Worm (Caenorhabditis elegans) whole organism, L1 larva: ENCODE data around the gene F19C6.3.

ENCODE experiments used
- C34B4.2 ChIP-seq: sonication (generic microtip); optimal IDR thresholded peaks from 2 replicates; lab custom pipeline; 2017; ENCODE audit warnings: mild to moderate bottlenecking, missing genetic modification characterization, missing compliant biosample characterization
- F16B12.6 ChIP-seq: fragments of 150-350 bp; optimal IDR thresholded peaks from 2 replicates; lab custom pipeline; 2014; ENCODE audit warnings: missing biosample characterization, missing genetic modification characterization
- Y116A8C.19 ChIP-seq: sonication (generic microtip); optimal IDR thresholded peaks from 2 replicates; lab custom pipeline; 2016; ENCODE audit warnings: missing compliant biosample characterization, missing genetic modification characterization, borderline replicate concordance
- blmp-1 ChIP-seq: fragments of 150-350 bp; optimal IDR thresholded peaks from 2 replicates; lab custom pipeline; 2014; ENCODE audit warnings: missing biosample characterization, missing genetic modification characterization
- ceh-90 ChIP-seq: sonication (generic microtip); optimal IDR thresholded peaks from 2 replicates; lab custom pipeline; 2016; ENCODE audit warnings: missing genetic modification characterization, missing compliant biosample characterization
- dsc-1 ChIP-seq: sonication (generic microtip); optimal IDR thresholded peaks from 2 replicates; lab custom pipeline; 2016; ENCODE audit warnings: mild to moderate bottlenecking, missing genetic modification characterization, missing compliant biosample characterization
- efl-1 ChIP-seq, 4 experiments: fragments of 150-350 bp; optimal IDR thresholded peaks in 3 of 4; peaks in 1 of 4; 1 replicate in 1 of 4; 2 replicates in 3 of 4; lab custom pipeline; 2014; ENCODE audit warnings: missing biosample characterization in 2 of 4, missing genetic modification characterization in 2 of 4, missing genetic modification reagents in 2 of 4
- egl-13 ChIP-seq: sonication (generic microtip); optimal IDR thresholded peaks from 2 replicates; lab custom pipeline; 2016; ENCODE audit warnings: missing genotype, missing genetic modification reagents, missing genetic modification characterization, missing compliant biosample characterization
- elt-2 ChIP-seq: sonication (generic microtip); optimal IDR thresholded peaks from 2 replicates; lab custom pipeline; 2016; ENCODE audit warnings: missing genetic modification characterization, mild to moderate bottlenecking, inconsistent platforms, missing compliant biosample characterization, missing genetic modification reagents
- elt-3 ChIP-seq, 6 experiments: fragments of 150-350 bp in 1 of 6; sonication (generic microtip); optimal IDR thresholded peaks; 2 replicates each; lab custom pipeline; 2017 to 2018; ENCODE audit warnings: missing biosample characterization in 6 of 6, missing genetic modification characterization in 6 of 6, inconsistent platforms in 1 of 6
- fkh-4 ChIP-seq: sonication (generic microtip); optimal IDR thresholded peaks from 2 replicates; lab custom pipeline; 2016; ENCODE audit warnings: missing compliant biosample characterization, missing genetic modification characterization, borderline replicate concordance
- fkh-8 ChIP-seq: sonication (generic microtip); optimal IDR thresholded peaks from 2 replicates; lab custom pipeline; 2016; ENCODE audit warnings: mild to moderate bottlenecking, missing genetic modification characterization, missing compliant biosample characterization
- fos-1 ChIP-seq: fragments of 150-350 bp; optimal IDR thresholded peaks from 2 replicates; lab custom pipeline; 2014; ENCODE audit warnings: missing biosample characterization, missing genetic modification characterization
- irx-1 ChIP-seq: sonication (generic microtip); optimal IDR thresholded peaks from 2 replicates; lab custom pipeline; 2016; ENCODE audit warnings: missing genetic modification characterization, missing compliant biosample characterization
- lin-13 ChIP-seq: fragments of 150-350 bp; optimal IDR thresholded peaks from 2 replicates; lab custom pipeline; 2014; ENCODE audit warnings: missing biosample characterization, missing genetic modification reagents, missing genetic modification characterization
- lin-14 ChIP-seq: fragments of 200-800 bp; sonication (Bioruptor generic); optimal IDR thresholded peaks from 2 replicates; lab custom pipeline; 2018; ENCODE audit warnings: mild to moderate bottlenecking, missing genetic modification characterization, moderate library complexity, missing compliant biosample characterization
- lin-35 ChIP-seq, 2 experiments: fragments of 150-350 bp; optimal IDR thresholded peaks; 2 replicates each; lab custom pipeline; 2014; ENCODE audit warnings: missing biosample characterization in 2 of 2, missing genetic modification characterization in 2 of 2, missing genetic modification reagents in 2 of 2
- lin-39 ChIP-seq: fragments of 150-350 bp; optimal IDR thresholded peaks from 2 replicates; lab custom pipeline; 2014; ENCODE audit warnings: missing biosample characterization, missing genetic modification reagents, missing genetic modification characterization
- lir-3 ChIP-seq: sonication (generic microtip); optimal IDR thresholded peaks from 2 replicates; lab custom pipeline; 2016; ENCODE audit warnings: mild to moderate bottlenecking, missing genetic modification characterization, moderate library complexity, missing compliant biosample characterization; ENCODE audit not compliant: poor library complexity
- mab-9 ChIP-seq: fragments of 200-800 bp; sonication (Bioruptor generic); IDR thresholded peaks from 2 replicates; pipeline ENCODE4 v1.3.6; 2022; ENCODE audit warnings: missing genetic modification reagents, missing genetic modification characterization, missing compliant biosample characterization
- mdl-1 ChIP-seq, 2 experiments: fragments of 150-350 bp; optimal IDR thresholded peaks; 2 replicates each; lab custom pipeline; 2014 to 2017; ENCODE audit warnings: missing biosample characterization in 2 of 2, missing genetic modification characterization in 2 of 2, inconsistent platforms in 1 of 2
- nhr-20 ChIP-seq: sonication (generic microtip); optimal IDR thresholded peaks from 2 replicates; lab custom pipeline; 2016; ENCODE audit warnings: mild to moderate bottlenecking, missing genetic modification characterization, missing compliant biosample characterization
- nhr-71 ChIP-seq: sonication (generic microtip); optimal IDR thresholded peaks from 2 replicates; lab custom pipeline; 2016; ENCODE audit warnings: mild to moderate bottlenecking, missing genetic modification characterization, moderate library complexity, missing compliant biosample characterization
- nhr-84 ChIP-seq: sonication (generic microtip); optimal IDR thresholded peaks from 2 replicates; lab custom pipeline; 2017; ENCODE audit warnings: missing biosample characterization, missing genetic modification characterization
- nhr-85 ChIP-seq: sonication (generic microtip); peaks from one replicate; lab custom pipeline; 2016; ENCODE audit warnings: missing genetic modification characterization, inconsistent platforms, missing compliant biosample characterization
- skn-1 ChIP-seq: fragments of 150-350 bp; optimal IDR thresholded peaks from 2 replicates; lab custom pipeline; 2014; ENCODE audit warnings: missing biosample characterization, missing genetic modification characterization
- snpc-4 ChIP-seq: fragments of 150-350 bp; optimal IDR thresholded peaks from 2 replicates; lab custom pipeline; 2014; ENCODE audit warnings: missing biosample characterization, missing genetic modification characterization
- snu-23 ChIP-seq: sonication (generic microtip); optimal IDR thresholded peaks from 2 replicates; lab custom pipeline; 2016; ENCODE audit warnings: missing genetic modification characterization, missing compliant biosample characterization
- sox-4 ChIP-seq: sonication (generic microtip); optimal IDR thresholded peaks from 2 replicates; lab custom pipeline; 2016; ENCODE audit warnings: missing genetic modification characterization, missing compliant biosample characterization
- sup-37 ChIP-seq: fragments of 200-800 bp; sonication (Bioruptor generic); optimal IDR thresholded peaks from 2 replicates; lab custom pipeline; 2018; ENCODE audit warnings: mild to moderate bottlenecking, missing genetic modification characterization, missing compliant biosample characterization
- swsn-7 ChIP-seq: sonication (generic microtip); optimal IDR thresholded peaks from 2 replicates; lab custom pipeline; 2016; ENCODE audit warnings: missing genetic modification characterization, missing compliant biosample characterization
- tbx-2 ChIP-seq: sonication (generic microtip); optimal IDR thresholded peaks from 2 replicates; lab custom pipeline; 2016; ENCODE audit warnings: missing genetic modification characterization, missing compliant biosample characterization
- tlp-1 ChIP-seq: fragments of 150-350 bp; optimal IDR thresholded peaks from 2 replicates; lab custom pipeline; 2014; ENCODE audit warnings: missing biosample characterization, missing genetic modification characterization
- unc-30 ChIP-seq: sonication (generic microtip); optimal IDR thresholded peaks from 2 replicates; lab custom pipeline; 2017; ENCODE audit warnings: missing biosample characterization, missing genetic modification characterization
- unc-62 ChIP-seq: fragments of 150-350 bp; optimal IDR thresholded peaks from 2 replicates; lab custom pipeline; 2014; ENCODE audit warnings: missing biosample characterization, missing genetic modification reagents, missing genetic modification characterization
- vab-15 ChIP-seq: sonication (generic microtip); optimal IDR thresholded peaks from 2 replicates; lab custom pipeline; 2017; ENCODE audit warnings: missing genotype, mild to moderate bottlenecking, missing genetic modification characterization, missing compliant biosample characterization
- xbp-1 ChIP-seq: sonication (generic microtip); optimal IDR thresholded peaks from 2 replicates; lab custom pipeline; 2016; ENCODE audit warnings: missing genetic modification characterization, missing compliant biosample characterization

F19C6.3 gene

DNA sequence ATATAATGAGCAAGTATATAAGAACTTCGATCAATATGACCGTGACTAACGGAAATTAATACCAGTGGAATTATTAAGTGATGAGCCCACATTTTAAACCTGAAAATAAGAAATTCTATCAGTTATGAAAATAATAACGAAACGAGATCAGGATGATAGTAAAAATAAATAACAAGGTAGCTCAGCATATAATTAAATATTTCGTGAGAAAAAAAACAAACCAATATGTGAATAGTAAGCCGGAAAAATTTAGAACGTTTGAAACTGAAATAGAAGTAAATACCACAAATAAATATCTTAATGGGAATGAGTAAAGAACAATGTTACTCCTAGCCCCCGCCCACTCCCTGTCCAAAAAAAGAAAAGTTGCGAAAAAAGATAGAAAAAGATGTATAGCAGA lies at the start of gene F19C6.3:
TSS of gene F19C6.3 (minus strand) at position 101 of the 400 bp plus-strand sequence.
- TF ChIP-seq swsn-7 (tag; lab: Kevin White, UChicago) (no peak), tlp-1 (tag; lab: Kevin White, UChicago) (no peak), lin-39 (no peak), nhr-71 (tag; lab: Kevin White, UChicago) (no peak), efl-1 (optimal IDR thresholded peaks at IDR 0.05; lab: Kevin White, UChicago) (no peak), efl-1 (GFP tag; optimal IDR thresholded peaks at IDR 0.05 in 1 of 2; lab: Kevin White, UChicago) (peak in 1 of 2 experiments; percentile 19)

DNA sequence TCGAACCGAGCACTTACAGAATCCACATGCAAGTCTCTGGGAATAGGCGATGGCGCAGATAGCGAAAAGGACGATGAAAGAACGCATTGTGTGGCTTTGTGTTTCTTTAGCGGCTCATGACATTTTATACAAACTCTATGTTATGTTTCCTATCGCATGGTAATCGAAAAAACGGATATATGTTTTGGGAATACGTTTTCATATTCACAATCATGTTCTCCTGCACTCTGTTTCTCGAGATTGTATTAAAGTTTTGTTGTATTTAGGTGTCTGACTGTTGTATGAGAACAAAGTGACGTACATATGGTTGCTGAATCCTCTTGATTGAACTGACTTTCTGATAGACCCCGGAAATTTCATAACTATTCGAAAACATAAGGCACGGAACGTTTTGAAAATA lies 49.8 kb upstream of the F19C6.3 start, which contains the start of gene ZC373.2:
TSS of gene ZC373.2 (minus strand) at position 101 of the 400 bp plus-strand sequence.
- TF ChIP-seq Y116A8C.19 (tag; lab: Kevin White, UChicago) (no peak), C34B4.2 (tag; lab: Kevin White, UChicago) (no peak), nhr-85 (tag; lab: Kevin White, UChicago) (no peak), sup-37 (GFP tag; lab: Kevin White, UChicago) (no peak), elt-3 (tag; optimal IDR thresholded peaks at IDR 0.05; lab: Kevin White, UChicago) (no peak), unc-30 (tag; lab: Kevin White, UChicago) (no peak)

DNA sequence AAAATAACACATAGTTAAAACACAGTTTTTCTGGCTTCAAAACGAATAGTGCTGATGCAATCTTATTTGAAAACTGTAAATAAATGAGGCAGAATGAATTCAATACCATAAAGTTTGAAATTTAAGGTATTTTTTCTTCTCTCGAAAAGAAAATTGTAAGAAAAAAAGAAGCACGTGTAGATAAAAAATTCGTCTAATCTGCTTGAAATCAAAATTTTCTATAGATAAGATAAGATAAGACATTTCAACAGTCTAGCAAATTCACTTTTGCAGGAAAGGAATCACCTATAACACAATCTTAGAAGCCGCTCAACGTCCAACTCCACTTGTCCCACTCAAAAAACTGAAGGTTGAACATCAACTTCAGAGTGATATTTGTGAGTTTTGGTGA lies 45.8 kb upstream of the F19C6.3 start:
- TF ChIP-seq elt-3 (tag; optimal IDR thresholded peaks at IDR 0.05; lab: Kevin White, UChicago) (peak in 3 of 6 experiments; percentile 14 to 34 (median 27)), blmp-1 (peak; percentile 13), elt-2 (tag; lab: Kevin White, UChicago) (peak; percentile 78), unc-62 (no peak), tlp-1 (tag; lab: Kevin White, UChicago) (no peak)

DNA sequence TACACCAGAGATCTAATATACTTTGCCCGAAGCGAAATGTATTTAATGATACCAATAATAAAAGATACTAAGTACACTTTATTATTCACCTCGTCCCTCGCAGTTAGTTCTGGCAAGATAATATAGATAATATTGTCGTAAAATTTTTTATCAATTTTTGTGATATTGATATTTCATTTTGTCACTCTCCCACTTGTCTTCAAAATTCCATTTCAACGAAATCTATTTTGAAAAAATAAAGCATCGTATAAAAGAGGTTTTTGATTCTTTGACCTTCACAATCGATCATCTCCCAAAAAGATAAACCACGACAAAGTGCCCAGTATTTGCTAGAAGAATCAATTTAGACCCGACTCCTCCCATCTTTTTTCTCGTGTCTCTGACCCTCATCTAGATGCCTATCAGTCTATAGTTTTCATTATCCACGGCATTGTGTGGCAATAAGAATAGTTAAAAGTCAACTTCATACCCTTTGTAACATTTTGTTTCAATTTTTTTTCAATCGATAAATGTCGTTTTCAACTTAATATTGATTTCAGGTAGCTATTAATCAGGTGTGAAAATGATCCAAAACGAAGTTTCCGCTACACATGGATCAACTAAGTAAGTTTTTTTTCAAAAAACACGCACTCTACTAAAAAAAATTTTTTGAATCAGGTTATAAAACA lies 45.3 kb upstream of the F19C6.3 start, which contains the start of gene cbs-1:
TSS of gene cbs-1 (plus strand) at position 534 of the 668 bp plus-strand sequence.
- peak; percentile 58 for TF ChIP-seq nhr-85 (tag; lab: Kevin White, UChicago)
- TF ChIP-seq sox-4 (tag; lab: Kevin White, UChicago) = no peak
- TF ChIP-seq sup-37 (GFP tag; lab: Kevin White, UChicago) = no peak
- TF ChIP-seq lin-14 (GFP tag; lab: Kevin White, UChicago) = peak; percentile 46
- TF ChIP-seq fos-1 (tag; lab: Kevin White, UChicago) = no peak
- TF ChIP-seq vab-15 = no peak
- no peak for TF ChIP-seq xbp-1 (tag; lab: Kevin White, UChicago)
- TF ChIP-seq mdl-1 (tag; optimal IDR thresholded peaks at IDR 0.05; lab: Kevin White, UChicago) = no peak
- peak; percentile 35 for TF ChIP-seq nhr-71 (tag; lab: Kevin White, UChicago)
- TF ChIP-seq fkh-4 (tag; lab: Kevin White, UChicago) = no peak
- no peak for TF ChIP-seq F16B12.6 (tag; lab: Kevin White, UChicago)
- no peak for TF ChIP-seq swsn-7 (tag; lab: Kevin White, UChicago)
- TF ChIP-seq tbx-2 (tag; lab: Kevin White, UChicago) = no peak
- TF ChIP-seq lin-13 (GFP tag; lab: Kevin White, UChicago) = no peak
- no peak for TF ChIP-seq fkh-8 (tag; lab: Kevin White, UChicago)
- TF ChIP-seq skn-1 (tag; lab: Kevin White, UChicago) = no peak
- no peak for TF ChIP-seq ceh-90 (tag; lab: Kevin White, UChicago)
- no peak for TF ChIP-seq egl-13 (tag; lab: Kevin White, UChicago)
- TF ChIP-seq lir-3 (tag; lab: Kevin White, UChicago) = no peak
- no peak for TF ChIP-seq efl-1 (optimal IDR thresholded peaks at IDR 0.05; lab: Kevin White, UChicago)
- peak in 1 of 2 experiments; percentile 64 for TF ChIP-seq efl-1 (GFP tag; optimal IDR thresholded peaks at IDR 0.05 in 1 of 2; lab: Kevin White, UChicago)
- TF ChIP-seq snpc-4 (tag; lab: Kevin White, UChicago) = no peak
- TF ChIP-seq elt-2 (tag; lab: Kevin White, UChicago) = peak; percentile 71
- no peak for TF ChIP-seq tlp-1 (tag; lab: Kevin White, UChicago)
- TF ChIP-seq lin-35 (GFP tag; optimal IDR thresholded peaks at IDR 0.05; lab: Kevin White, UChicago) = no peak
- no peak for TF ChIP-seq irx-1 (tag; lab: Kevin White, UChicago)
- TF ChIP-seq nhr-20 (tag; lab: Kevin White, UChicago) = peak; percentile 57
- TF ChIP-seq elt-3 (tag; optimal IDR thresholded peaks at IDR 0.05; lab: Kevin White, UChicago) = peak in 1 of 6 experiments; percentile 2
- TF ChIP-seq nhr-84 (tag; lab: Kevin White, UChicago) = no peak
- TF ChIP-seq mab-9 (GFP tag; lab: Robert Waterston, UW) = no peak
- TF ChIP-seq dsc-1 (tag; lab: Kevin White, UChicago) = no peak
- TF ChIP-seq snu-23 (GFP tag; lab: Kevin White, UChicago) = peak; percentile 16
